Fruit fly (Drosophila melanogaster): Measurements from ENCODE around the gene CG3386.
A peak's percentile ranks its signal among the peaks of the same experiment; 100 is the strongest.

Gene CG3386

dm6 chr3L:710345-710822 is 28.1 kb upstream of the CG3386 start, which contains the start of gene CkIIalpha-i3 (continued):
- no peak for TF ChIP-seq CG3163 (GFP tag; optimal IDR thresholded peaks at IDR 0.05)
- TF ChIP-seq Nf-YA (GFP tag; IDR thresholded peaks at IDR 0.05): no peak
- TF ChIP-seq mam (GFP tag; optimal IDR thresholded peaks at IDR 0.05): no peak
- TF ChIP-seq CG8359 (GFP tag; optimal IDR thresholded peaks at IDR 0.05; ENCODE audit: borderline replicate concordance): no peak
- peak; percentile 3 for TF ChIP-seq CG12391 (tag; optimal IDR thresholded peaks at IDR 0.05)
- TF ChIP-seq CG12071 (GFP tag; optimal IDR thresholded peaks at IDR 0.05): no peak
- no peak for TF ChIP-seq grau (tag; optimal IDR thresholded peaks at IDR 0.05)
- TF ChIP-seq CG1832 (GFP tag; optimal IDR thresholded peaks at IDR 0.05): no peak
- no peak for TF ChIP-seq Optix (GFP tag; IDR thresholded peaks at IDR 0.05)
- TF ChIP-seq prd (optimal IDR thresholded peaks at IDR 0.05): no peak
- TF ChIP-seq prd (GFP tag; IDR thresholded peaks at IDR 0.05): no peak
- 0 out of 3 replicates have a peak, but pooled peaks have one; percentile 33 for TF ChIP-seq CG17361 (GFP tag; IDR thresholded peaks at IDR 0.05)
- TF ChIP-seq gcm2 (GFP tag; optimal IDR thresholded peaks at IDR 0.05): no peak
- no peak for TF ChIP-seq pfk (GFP tag; optimal IDR thresholded peaks at IDR 0.05)
- TF ChIP-seq CG18764 (GFP tag; optimal IDR thresholded peaks at IDR 0.05): no peak
- no peak for TF ChIP-seq Hr51 (GFP tag; optimal IDR thresholded peaks at IDR 0.05)
- no peak for TF ChIP-seq dan (GFP tag; IDR thresholded peaks at IDR 0.05)
- no peak for TF ChIP-seq HLH4C (GFP tag; IDR thresholded peaks at IDR 0.05; ENCODE audit: partially characterized antibody)
- peak; percentile 47 for TF ChIP-seq Dref (GFP tag; IDR thresholded peaks at IDR 0.05)
- TF ChIP-seq chm (GFP tag; IDR thresholded peaks at IDR 0.05): no peak
- no peak for TF ChIP-seq Dll (GFP tag; IDR thresholded peaks at IDR 0.05; ENCODE audit: partially characterized antibody)
- no peak for TF ChIP-seq abd-A (tag; optimal IDR thresholded peaks at IDR 0.05)
- no peak for TF ChIP-seq CG5953 (GFP tag; IDR thresholded peaks at IDR 0.05)
- no peak for TF ChIP-seq ERR (GFP tag; optimal IDR thresholded peaks at IDR 0.05)
- TF ChIP-seq wek (GFP tag; optimal IDR thresholded peaks at IDR 0.05): no peak
- TF ChIP-seq Nf-YB (GFP tag; optimal IDR thresholded peaks at IDR 0.05): no peak
- TF ChIP-seq da (GFP tag; optimal IDR thresholded peaks at IDR 0.05): no peak
- TF ChIP-seq CG17612 (GFP tag; IDR thresholded peaks at IDR 0.05): no peak
- no peak for TF ChIP-seq shn (GFP tag; optimal IDR thresholded peaks at IDR 0.05)
- TF ChIP-seq NfI (GFP tag; optimal IDR thresholded peaks at IDR 0.05): no peak
- no peak for TF ChIP-seq Jarid2 (GFP tag; optimal IDR thresholded peaks at IDR 0.05)
- TF ChIP-seq CG32532 (GFP tag; IDR thresholded peaks at IDR 0.05): no peak
- peak; percentile 16 for TF ChIP-seq BEAF-32 (GFP tag; optimal IDR thresholded peaks at IDR 0.05)
- no peak for TF ChIP-seq fd64A (GFP tag; optimal IDR thresholded peaks at IDR 0.05)
- TF ChIP-seq CG9727 (GFP tag; optimal IDR thresholded peaks at IDR 0.05): no peak
- TF ChIP-seq CG34224 (GFP tag; IDR thresholded peaks at IDR 0.05; ENCODE audit: partially characterized antibody): no peak
- no peak for TF ChIP-seq CG12299 (tag; optimal IDR thresholded peaks at IDR 0.05)
- peak; percentile 56 for TF ChIP-seq trem (tag; optimal IDR thresholded peaks at IDR 0.05)
- no peak for TF ChIP-seq CG7987 (GFP tag; optimal IDR thresholded peaks at IDR 0.05)
- TF ChIP-seq fd102C (GFP tag; optimal IDR thresholded peaks at IDR 0.05): no peak
- no peak for TF ChIP-seq vnd (GFP tag; IDR thresholded peaks at IDR 0.05; ENCODE audit: partially characterized antibody)
- TF ChIP-seq CG1603 (tag; optimal IDR thresholded peaks at IDR 0.05): no peak
- TF ChIP-seq chif (GFP tag; optimal IDR thresholded peaks at IDR 0.05): no peak
- no peak for TF ChIP-seq sima (GFP tag; optimal IDR thresholded peaks at IDR 0.05)
- TF ChIP-seq Dfd (GFP tag; optimal IDR thresholded peaks at IDR 0.05): no peak
- no peak for TF ChIP-seq Chrac-16 (GFP tag; optimal IDR thresholded peaks at IDR 0.05)
- no peak for TF ChIP-seq ap (GFP tag; IDR thresholded peaks at IDR 0.05)
- TF ChIP-seq CG17359 (tag; optimal IDR thresholded peaks at IDR 0.05): no peak
- TF ChIP-seq ind (GFP tag; optimal IDR thresholded peaks at IDR 0.05): no peak
- peak; percentile 30 for TF ChIP-seq CoRest (tag; optimal IDR thresholded peaks at IDR 0.05)
- no peak for TF ChIP-seq CG8388 (GFP tag; optimal IDR thresholded peaks at IDR 0.05)
